Worm (Caenorhabditis elegans) whole organism, early embryonic: ENCODE data around the gene lnkn-1.

Source experiments
- B0310.2 ChIP-seq: sonication (generic microtip); optimal IDR thresholded peaks from 2 replicates; lab custom pipeline; 2016; ENCODE audit warnings: mild to moderate bottlenecking, missing genetic modification characterization, missing compliant biosample characterization
- F13C5.2 ChIP-seq: sonication (generic microtip); optimal IDR thresholded peaks from 2 replicates; lab custom pipeline; 2017; ENCODE audit warnings: mild to moderate bottlenecking, missing genetic modification characterization, inconsistent platforms, missing compliant biosample characterization
- aly-1 ChIP-seq: sonication (generic microtip); optimal IDR thresholded peaks from 2 replicates; lab custom pipeline; 2016; ENCODE audit warnings: missing genetic modification characterization, missing compliant biosample characterization
- ama-1 ChIP-seq: fragments of 150-350 bp; optimal IDR thresholded peaks from 2 replicates; lab custom pipeline; 2014
- ceh-13 ChIP-seq: fragments of 200-800 bp; sonication (Bioruptor generic); optimal IDR thresholded peaks from 2 replicates; lab custom pipeline; 2018; ENCODE audit warnings: mild to moderate bottlenecking, missing genetic modification characterization, missing compliant biosample characterization
- ceh-36 ChIP-seq: sonication (generic microtip); optimal IDR thresholded peaks from 2 replicates; lab custom pipeline; 2016; ENCODE audit warnings: missing genetic modification characterization, inconsistent platforms, missing compliant biosample characterization
- ets-7 ChIP-seq: sonication (generic microtip); optimal IDR thresholded peaks from 2 replicates; lab custom pipeline; 2016; ENCODE audit warnings: missing genotype, missing genetic modification characterization, missing compliant biosample characterization
- flt-1 ChIP-seq: fragments of 200-800 bp; sonication (Bioruptor generic); IDR thresholded peaks from 2 replicates; pipeline ENCODE4 v1.3.6; 2022; ENCODE audit warnings: missing genetic modification characterization, missing compliant biosample characterization
- hmbx-1 ChIP-seq: sonication (generic microtip); optimal IDR thresholded peaks from 2 replicates; lab custom pipeline; 2016; ENCODE audit warnings: mild to moderate bottlenecking, missing genetic modification characterization, missing compliant biosample characterization
- hmg-4 ChIP-seq: fragments of 200-800 bp; sonication (Bioruptor generic); optimal IDR thresholded peaks from 2 replicates; lab custom pipeline; 2018; ENCODE audit warnings: mild to moderate bottlenecking, missing genetic modification characterization, missing compliant biosample characterization
- hnd-1 ChIP-seq: sonication (generic microtip); optimal IDR thresholded peaks from 2 replicates; lab custom pipeline; 2016; ENCODE audit warnings: missing genetic modification characterization, missing compliant biosample characterization
- pes-1 ChIP-seq: fragments of 200-800 bp; sonication (Bioruptor generic); IDR thresholded peaks from 2 replicates; pipeline ENCODE4 v1.3.6; 2022; ENCODE audit warnings: missing genetic modification reagents, missing genetic modification characterization, missing compliant biosample characterization
- scrt-1 ChIP-seq: fragments of 200-800 bp; sonication (Bioruptor generic); IDR thresholded peaks from 2 replicates; pipeline ENCODE4 v1.3.6; 2022; ENCODE audit warnings: missing genetic modification characterization, missing compliant biosample characterization
- sea-1 ChIP-seq: fragments of 200-800 bp; sonication (Bioruptor generic); conservative IDR thresholded peaks from 2 replicates; pipeline ENCODE4 v1.3.6; 2022; ENCODE audit warnings: missing genetic modification characterization, missing compliant biosample characterization
- tbx-11 ChIP-seq: fragments of 200-800 bp; sonication (Bioruptor generic); IDR thresholded peaks from 2 replicates; pipeline ENCODE4 v1.3.6; 2022; ENCODE audit warnings: missing genetic modification characterization, missing compliant biosample characterization
- tbx-37 ChIP-seq: fragments of 200-800 bp; sonication (Bioruptor generic); conservative IDR thresholded peaks from 2 replicates; pipeline ENCODE4 v1.3.6; 2022; ENCODE audit warnings: missing genetic modification reagents, missing genetic modification characterization, missing compliant biosample characterization
- tra-4 ChIP-seq: sonication (generic microtip); optimal IDR thresholded peaks from 2 replicates; lab custom pipeline; 2017; ENCODE audit warnings: missing genetic modification characterization, missing compliant biosample characterization

The lnkn-1 gene

DNA sequence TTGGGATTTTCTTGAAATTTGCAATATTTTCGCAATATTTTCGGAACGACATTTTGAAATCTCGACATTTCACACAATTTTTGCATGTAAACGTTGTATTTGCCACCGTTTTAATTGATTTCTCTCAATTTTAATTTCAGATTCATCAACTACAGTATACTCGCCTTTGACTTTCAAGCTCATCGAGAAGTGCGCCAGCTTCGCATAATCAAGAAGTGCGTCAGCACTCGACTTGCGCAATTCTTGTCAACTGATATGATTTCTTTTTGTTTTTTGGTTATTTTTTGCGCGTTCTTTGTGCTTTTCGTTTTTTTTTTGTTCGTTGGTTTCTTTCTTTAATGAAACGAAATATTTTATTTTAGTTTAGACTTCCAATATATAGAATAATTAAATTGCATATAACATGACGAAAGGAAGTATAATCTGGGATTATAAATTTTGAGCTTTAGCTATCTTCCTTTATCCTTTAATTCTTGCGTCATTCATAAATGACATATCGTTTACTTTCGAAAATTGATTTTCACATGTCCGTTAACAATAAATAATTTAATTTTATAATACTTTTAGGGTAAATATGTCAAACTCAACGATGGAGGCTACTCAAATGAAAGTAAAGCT lies 2.7 kb upstream of the lnkn-1 start, which contains the start of gene famh-136:
famh-136 (plus strand) TSS at position 568 of the 618 bp plus-strand sequence.
- TF ChIP-seq ets-7 (tag; lab: Kevin White, UChicago) (no peak), F13C5.2 (peak; percentile 79), flt-1 (GFP tag; lab: Robert Waterston, UW) (0 out of 2 replicates have a peak, but pooled peaks have one; percentile 33), B0310.2 (tag; lab: Kevin White, UChicago) (no peak), ceh-36 (tag; lab: Kevin White, UChicago) (peak; percentile 12), pes-1 (GFP tag; lab: Robert Waterston, UW) (peak; percentile 67), tbx-11 (0 out of 2 replicates have a peak, but pooled peaks have one; percentile 12), scrt-1 (GFP tag; lab: Robert Waterston, UW) (peak; percentile 57; the same call in 1 of the 2 replicates)

DNA sequence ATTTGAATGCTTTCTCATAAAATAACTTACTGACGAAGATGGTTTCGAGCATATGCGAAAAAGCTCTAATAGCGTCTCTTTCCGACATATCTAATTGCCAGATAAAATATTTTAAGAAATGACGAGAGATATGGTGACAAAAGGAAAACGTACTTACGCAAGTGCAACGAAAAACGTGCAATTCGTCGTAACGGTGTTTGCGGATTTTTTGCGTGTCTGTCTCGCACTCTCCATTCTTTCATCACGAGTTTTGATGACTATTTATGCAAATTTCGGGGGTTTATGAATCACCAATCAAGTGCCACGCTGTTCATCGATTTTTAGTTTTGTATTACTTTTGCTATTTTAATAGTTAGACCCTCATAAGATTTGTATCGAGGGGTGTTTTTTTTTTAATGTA lies 1.1 kb upstream of the lnkn-1 start, which contains the start of gene ZK637.14:
ZK637.14 (minus strand) TSS at position 201 of the 400 bp plus-strand sequence.
- TF ChIP-seq F13C5.2 (peak; percentile 39), tra-4 (tag; lab: Kevin White, UChicago) (no peak)

DNA sequence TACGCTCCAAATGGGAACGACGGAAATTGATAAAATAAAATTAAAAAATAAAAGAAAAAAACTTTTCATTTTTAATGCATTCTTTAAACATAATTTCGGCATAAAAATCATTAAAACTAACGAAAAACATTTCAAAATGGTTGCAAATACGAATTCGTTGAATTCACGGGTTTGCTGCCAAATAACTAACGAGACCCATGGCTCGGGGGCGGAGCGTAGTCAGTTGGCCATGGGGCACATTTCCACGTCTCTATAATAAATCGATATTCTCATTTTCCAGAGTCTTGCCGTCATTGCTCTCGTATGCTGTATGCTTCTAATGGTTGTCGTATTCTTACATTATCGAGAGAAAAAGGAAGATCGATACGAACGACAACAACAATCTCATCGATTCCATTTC lies 3.4 kb downstream of the lnkn-1 start, which contains the start of gene ZK637.4:
ZK637.4 (plus strand) TSS at position 301 of the 400 bp plus-strand sequence.
- TF ChIP-seq hnd-1 (tag; lab: Kevin White, UChicago) (no peak), flt-1 (GFP tag; lab: Robert Waterston, UW) (no peak), ceh-13 (no peak), tbx-37 (GFP tag; lab: Robert Waterston, UW) (no peak), F13C5.2 (no peak), hmg-4 (no peak), ama-1 (lab: Kevin White, UChicago) (no peak), B0310.2 (tag; lab: Kevin White, UChicago) (no peak), scrt-1 (GFP tag; lab: Robert Waterston, UW) (no peak), tbx-11 (no peak)

DNA sequence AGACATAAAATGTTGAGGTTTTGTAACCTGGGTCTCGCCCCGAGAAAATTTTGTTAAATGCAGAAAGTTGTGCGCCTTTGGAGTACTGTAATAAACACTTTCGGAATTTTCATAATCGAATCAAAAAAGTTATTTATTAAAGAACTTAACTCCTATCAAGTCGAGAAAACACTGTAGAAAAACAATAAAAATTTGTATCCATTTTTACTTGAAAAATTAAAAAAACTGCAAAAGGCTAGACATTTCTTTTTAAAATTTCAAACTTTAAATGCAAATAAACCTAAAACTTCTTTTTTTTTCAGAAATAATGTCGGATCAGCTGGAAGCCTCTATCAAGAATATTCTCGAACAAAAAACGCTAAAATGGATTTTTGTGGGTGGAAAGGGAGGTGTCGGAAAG lies 4.8 kb downstream of the lnkn-1 start, which contains the start of gene asna-1:
asna-1 (plus strand) TSS at position 301 of the 400 bp plus-strand sequence.
- no peak for TF ChIP-seq tbx-11
- no peak for TF ChIP-seq ceh-36 (tag; lab: Kevin White, UChicago)
- no peak for TF ChIP-seq hmbx-1 (tag; lab: Kevin White, UChicago)
- no peak for TF ChIP-seq hnd-1 (tag; lab: Kevin White, UChicago)
- no peak for TF ChIP-seq F13C5.2
- TF ChIP-seq hmg-4: no peak
- no peak; the same call in 1 of the 2 replicates for TF ChIP-seq pes-1 (GFP tag; lab: Robert Waterston, UW)
- no peak for TF ChIP-seq ama-1 (lab: Kevin White, UChicago)
- no peak for TF ChIP-seq B0310.2 (tag; lab: Kevin White, UChicago)
- TF ChIP-seq tra-4 (tag; lab: Kevin White, UChicago): no peak
- no peak for TF ChIP-seq aly-1 (tag; lab: Kevin White, UChicago)
- no peak; the same call in 1 of the 2 replicates for TF ChIP-seq sea-1
- no peak for TF ChIP-seq scrt-1 (GFP tag; lab: Robert Waterston, UW)
- no peak for TF ChIP-seq ceh-13
- no peak for TF ChIP-seq ets-7 (tag; lab: Kevin White, UChicago)
- no peak for TF ChIP-seq flt-1 (GFP tag; lab: Robert Waterston, UW)
- TF ChIP-seq tbx-37 (GFP tag; lab: Robert Waterston, UW): no peak

DNA sequence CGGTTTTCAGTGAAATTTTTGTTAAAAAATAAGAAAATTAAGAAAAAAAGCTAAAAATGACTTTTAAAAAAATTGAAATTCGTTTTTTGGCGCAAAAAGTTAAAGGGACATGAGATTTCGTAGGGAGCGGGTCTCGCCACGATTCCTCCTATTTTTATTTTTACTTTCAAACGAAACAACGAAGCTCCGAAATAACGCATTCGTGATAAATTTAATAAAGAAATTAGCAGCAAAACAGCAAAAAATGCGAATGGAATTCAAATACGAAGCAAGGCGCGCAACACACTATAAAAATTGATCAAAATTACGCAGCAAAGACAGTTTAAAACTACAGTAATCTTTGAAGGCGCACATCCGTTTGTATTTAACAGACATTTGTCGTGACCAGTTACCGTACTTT lies 9.7 kb downstream of the lnkn-1 start:
- no peak for TF ChIP-seq tra-4 (tag; lab: Kevin White, UChicago)

DNA sequence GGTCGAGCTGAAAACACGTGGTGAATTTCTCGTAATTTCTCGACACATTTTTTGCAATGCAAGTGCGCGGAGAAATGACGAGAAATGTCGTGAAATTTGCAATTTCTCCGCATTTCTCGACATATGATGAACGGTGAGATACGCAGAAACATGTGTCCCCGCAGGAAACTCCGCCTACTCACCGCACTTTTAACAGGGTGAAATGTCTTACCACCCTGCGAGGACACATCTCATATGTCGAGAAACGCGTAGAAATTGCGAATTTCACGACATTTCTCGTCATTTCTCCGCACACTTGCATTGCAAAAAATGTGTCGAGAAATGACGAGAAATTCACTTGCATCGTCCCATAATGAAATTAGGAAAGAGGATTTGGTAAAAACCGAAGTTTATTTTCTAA lies 11.0 kb downstream of the lnkn-1 start:
- TF ChIP-seq sea-1 (0 out of 2 replicates have a peak, but pooled peaks have one; percentile 34), pes-1 (GFP tag; lab: Robert Waterston, UW) (peak; percentile 66), tbx-11 (peak; percentile 19; the same call in 1 of the 2 replicates), flt-1 (GFP tag; lab: Robert Waterston, UW) (peak; percentile 65; the same call in 1 of the 2 replicates)

DNA sequence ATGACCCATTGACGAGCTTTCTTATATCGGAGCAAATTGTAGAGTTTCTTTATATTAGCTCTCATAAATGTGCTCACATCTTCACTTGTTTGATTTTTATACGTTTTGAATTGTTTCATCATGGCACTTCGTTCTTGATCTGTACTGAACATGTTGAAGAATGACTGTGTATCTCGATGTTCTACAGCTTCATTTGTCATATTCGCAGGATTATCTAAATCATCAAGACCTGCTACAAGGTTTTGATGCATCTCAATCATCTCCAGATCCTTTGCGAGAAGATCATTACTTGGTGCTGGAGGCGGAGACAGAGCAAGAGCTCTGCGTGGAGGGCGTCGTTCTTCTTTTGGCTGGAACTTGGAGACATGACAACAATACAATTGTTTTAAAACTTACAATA lies 13.2 kb downstream of the lnkn-1 start:
- TF ChIP-seq ceh-13 (no peak), tbx-11 (no peak), ets-7 (tag; lab: Kevin White, UChicago) (no peak), sea-1 (no peak), tbx-37 (GFP tag; lab: Robert Waterston, UW) (no peak), scrt-1 (GFP tag; lab: Robert Waterston, UW) (no peak), ama-1 (lab: Kevin White, UChicago) (no peak)

DNA sequence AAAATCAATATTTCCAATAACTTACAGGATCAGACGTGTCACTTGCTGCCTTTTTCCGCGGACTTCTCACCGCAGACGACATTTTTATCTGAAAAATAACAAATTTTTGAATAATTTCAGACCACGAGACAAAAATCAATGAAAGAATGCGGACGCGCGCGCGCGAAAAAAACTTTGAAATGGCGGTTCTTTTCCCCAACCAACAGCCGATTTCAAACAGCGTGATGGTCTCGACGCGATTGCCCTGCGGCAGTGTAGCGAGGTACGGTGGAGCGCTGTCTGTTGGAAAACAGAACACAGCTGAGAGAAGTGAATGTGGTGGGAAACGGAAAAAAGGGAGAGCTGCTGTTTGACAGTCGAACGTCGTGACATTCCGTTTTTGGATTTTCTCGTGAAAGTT lies 14.0 kb downstream of the lnkn-1 start, which contains the start of gene lin-9:
lin-9 (minus strand) TSS at position 88 of the 400 bp plus-strand sequence.
- TF ChIP-seq F13C5.2 (peak; percentile 77), hmg-4 (peak; percentile 70), ceh-13 (no peak), ama-1 (lab: Kevin White, UChicago) (no peak), pes-1 (GFP tag; lab: Robert Waterston, UW) (peak; percentile 36; the same call in 1 of the 2 replicates), tra-4 (tag; lab: Kevin White, UChicago) (no peak), hnd-1 (tag; lab: Kevin White, UChicago) (no peak)
